Worm (Caenorhabditis elegans): ENCODE measurements around the gene C55A1.11.

The C55A1.11 gene

DNA sequence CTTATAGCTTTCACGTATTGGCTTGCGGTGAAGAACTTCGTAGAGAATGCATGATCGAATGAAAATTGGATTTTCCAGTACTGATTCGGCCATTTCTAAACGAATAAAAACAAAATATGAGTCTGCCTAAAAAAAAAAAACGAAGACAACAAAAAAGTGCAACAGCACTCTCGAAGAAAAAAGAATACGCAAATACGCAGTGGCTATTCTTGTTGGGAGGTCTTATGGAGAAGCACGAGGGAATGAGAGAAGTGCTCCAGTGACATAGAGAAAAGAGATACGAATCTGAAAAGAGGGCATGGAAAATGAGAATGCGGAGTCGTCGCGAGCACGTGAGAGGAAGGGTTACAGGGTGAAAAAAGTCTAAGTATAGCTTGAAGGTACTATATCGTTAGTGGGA lies 23.4 kb upstream of the C55A1.11 start, which contains the start of gene fbxa-152:
Gene fbxa-152 (minus strand): TSS at position 101 of the 400 bp plus-strand sequence.
- TF ChIP-seq fos-1 (tag; optimal IDR thresholded peaks at IDR 0.05) (no peak), nhr-10 (tag; optimal IDR thresholded peaks at IDR 0.05) (no peak), elt-1 (tag; optimal IDR thresholded peaks at IDR 0.05) (no peak), F13H6.1 (tag; optimal IDR thresholded peaks at IDR 0.05) (no peak), C34F6.9 (tag; optimal IDR thresholded peaks at IDR 0.05) (no peak), ceh-82 (tag; optimal IDR thresholded peaks at IDR 0.05) (no peak), sma-3 (GFP tag; optimal IDR thresholded peaks at IDR 0.05) (no peak), ama-1 (optimal IDR thresholded peaks at IDR 0.05) (no peak), unc-55 (GFP tag; optimal IDR thresholded peaks at IDR 0.05) (no peak), dmd-4 (tag; optimal IDR thresholded peaks at IDR 0.05) (no peak), ZK546.5 (tag; optimal IDR thresholded peaks at IDR 0.05) (no peak), elt-3 (tag; optimal IDR thresholded peaks at IDR 0.05) (no peak), peb-1 (tag; optimal IDR thresholded peaks at IDR 0.05) (no peak), sem-4 (tag; optimal IDR thresholded peaks at IDR 0.05) (no peak), egl-27 (tag; optimal IDR thresholded peaks at IDR 0.05) (no peak), nhr-25 (tag; optimal IDR thresholded peaks at IDR 0.05) (no peak), Y55F3AM.14 (GFP tag; optimal IDR thresholded peaks at IDR 0.05) (no peak)

ce11 chrV:15605045-15605444 lies 20.6 kb upstream of the C55A1.11 start, which contains the start of gene fbxa-154:
fbxa-154 (minus strand) TSS chrV:15605145.
- TF ChIP-seq skn-1 (tag; optimal IDR thresholded peaks at IDR 0.05): no peak
- no peak for TF ChIP-seq crh-2 (tag; optimal IDR thresholded peaks at IDR 0.05)
- no peak for TF ChIP-seq elt-3 (tag; optimal IDR thresholded peaks at IDR 0.05)
- no peak for TF ChIP-seq elt-1 (tag; optimal IDR thresholded peaks at IDR 0.05)
- no peak for TF ChIP-seq F13H6.1 (tag; optimal IDR thresholded peaks at IDR 0.05)
- no peak for TF ChIP-seq sma-9 (GFP tag; optimal IDR thresholded peaks at IDR 0.05)
- TF ChIP-seq sma-9 (tag; optimal IDR thresholded peaks at IDR 0.05): no peak
- no peak for TF ChIP-seq Y55F3AM.14 (GFP tag; optimal IDR thresholded peaks at IDR 0.05)
- TF ChIP-seq C34F6.9 (tag; optimal IDR thresholded peaks at IDR 0.05): no peak
- no peak for TF ChIP-seq nhr-129 (tag; optimal IDR thresholded peaks at IDR 0.05)
- no peak for TF ChIP-seq sma-3 (GFP tag; optimal IDR thresholded peaks at IDR 0.05)
- no peak for TF ChIP-seq gmeb-1 (tag; optimal IDR thresholded peaks at IDR 0.05)
- no peak for TF ChIP-seq mbf-1 (tag; optimal IDR thresholded peaks at IDR 0.05)
- no peak for TF ChIP-seq ama-1 (optimal IDR thresholded peaks at IDR 0.05)
- TF ChIP-seq ztf-1 (GFP tag; conservative IDR thresholded peaks at IDR 0.05): no peak
- no peak for TF ChIP-seq snpc-4 (tag; optimal IDR thresholded peaks at IDR 0.05)
- no peak for TF ChIP-seq unc-55 (GFP tag; optimal IDR thresholded peaks at IDR 0.05)
- TF ChIP-seq zag-1 (tag; optimal IDR thresholded peaks at IDR 0.05): no peak

DNA sequence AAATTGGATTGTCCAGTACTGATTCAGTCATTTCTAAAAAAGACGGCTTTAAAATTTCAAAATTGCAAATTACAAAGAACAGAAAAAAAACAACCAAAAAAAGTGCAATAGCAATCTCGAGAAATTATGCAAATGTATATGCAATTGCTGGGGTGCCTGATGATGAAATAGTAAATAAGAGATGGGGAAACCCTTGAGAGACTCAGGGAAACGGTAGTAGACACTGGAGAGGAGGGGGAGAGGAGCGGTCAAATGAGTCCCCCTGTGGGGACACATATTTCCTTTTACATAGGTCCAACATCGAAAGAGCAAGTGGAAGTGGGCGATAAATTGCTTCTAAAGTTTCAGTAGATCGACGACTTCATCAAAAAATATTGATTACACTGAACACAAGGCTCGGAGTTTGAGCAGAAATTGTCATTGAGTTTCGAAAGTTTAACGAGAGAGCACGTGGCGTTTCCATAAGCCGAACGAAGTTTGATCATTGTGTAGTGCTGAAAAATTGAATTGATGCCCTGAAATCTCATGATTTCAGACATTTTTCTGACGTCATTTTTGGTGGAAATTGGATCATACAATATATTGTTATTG lies 15.2 kb upstream of the C55A1.11 start, which contains the start of the genes fbxa-153 and str-12:
Gene fbxa-153 (minus strand): TSS at position 35 of the 591 bp plus-strand sequence.
Gene str-12 (plus strand): TSS at position 541 of the 591 bp plus-strand sequence.
- TF ChIP-seq unc-55 (GFP tag; optimal IDR thresholded peaks at IDR 0.05) (peak; percentile 84), C34F6.9 (tag; optimal IDR thresholded peaks at IDR 0.05) (peak; percentile 64), nhr-129 (tag; optimal IDR thresholded peaks at IDR 0.05) (peak; percentile 28), sma-9 (GFP tag; optimal IDR thresholded peaks at IDR 0.05) (peak; percentile 28), sma-9 (tag; optimal IDR thresholded peaks at IDR 0.05) (no peak), Y55F3AM.14 (GFP tag; optimal IDR thresholded peaks at IDR 0.05) (no peak), lin-11 (tag; optimal IDR thresholded peaks at IDR 0.05) (no peak), unc-39 (tag; optimal IDR thresholded peaks at IDR 0.05) (no peak), zag-1 (tag; optimal IDR thresholded peaks at IDR 0.05) (peak; percentile 62)

DNA sequence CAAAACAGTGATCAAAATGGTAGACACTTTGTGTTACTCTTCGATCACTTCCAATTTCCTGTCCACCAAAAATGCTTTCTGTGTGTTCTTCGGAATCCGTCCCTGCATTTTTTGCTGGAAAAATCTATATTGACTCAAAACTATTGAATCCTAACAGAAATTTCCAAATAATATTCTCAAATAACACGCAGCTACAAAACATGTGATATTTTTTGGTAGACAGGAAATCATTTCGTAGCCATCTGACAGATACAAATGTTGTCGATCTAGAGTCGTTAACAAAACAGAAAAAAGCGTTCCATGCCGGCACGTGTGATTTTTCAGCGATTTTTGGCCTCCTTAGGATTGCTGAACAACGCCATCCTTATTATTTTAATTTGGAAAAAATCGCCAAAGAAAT lies 12.8 kb upstream of the C55A1.11 start, which contains the start of gene str-263:
Gene str-263 (plus strand): TSS at position 301 of the 400 bp plus-strand sequence.
- TF ChIP-seq nhr-11 (tag; optimal IDR thresholded peaks at IDR 0.05) (no peak), egl-27 (tag; optimal IDR thresholded peaks at IDR 0.05) (no peak), nhr-6 (tag; optimal IDR thresholded peaks at IDR 0.05) (no peak), dmd-4 (tag; optimal IDR thresholded peaks at IDR 0.05) (no peak), ZK546.5 (tag; optimal IDR thresholded peaks at IDR 0.05) (no peak), ztf-1 (GFP tag; conservative IDR thresholded peaks at IDR 0.05) (no peak), R02D3.7 (tag; optimal IDR thresholded peaks at IDR 0.05) (no peak), nhr-23 (tag; optimal IDR thresholded peaks at IDR 0.05) (no peak), elt-3 (tag; optimal IDR thresholded peaks at IDR 0.05) (no peak), lin-39 (tag; optimal IDR thresholded peaks at IDR 0.05) (no peak), C34F6.9 (tag; optimal IDR thresholded peaks at IDR 0.05) (no peak), sma-9 (GFP tag; optimal IDR thresholded peaks at IDR 0.05) (no peak), sma-9 (tag; optimal IDR thresholded peaks at IDR 0.05) (no peak), fos-1 (tag; optimal IDR thresholded peaks at IDR 0.05) (no peak), nhr-237 (tag; optimal IDR thresholded peaks at IDR 0.05) (no peak), unc-39 (tag; optimal IDR thresholded peaks at IDR 0.05) (no peak)

Measured in whole organism, L2 larva.